Fruit fly (Drosophila melanogaster) whole organism, prepupa: ENCODE measurements around the gene SmD2.

ENCODE experiments used
- Blimp-1 ChIP-seq: fragments of 200-800 bp; sonication (Bioruptor generic); optimal IDR thresholded peaks from 3 replicates; lab custom pipeline; 2017; ENCODE audit warnings: missing biosample characterization, missing genetic modification characterization, mild to moderate bottlenecking, moderate library complexity, missing genetic modification reagents
- CG10631 ChIP-seq: fragments of 200-800 bp; sonication (Bioruptor generic); optimal IDR thresholded peaks from 2 replicates; lab custom pipeline; 2016; ENCODE audit warnings: missing biosample characterization, missing genetic modification characterization
- CG11762 ChIP-seq: fragments of 200-800 bp; sonication (Bioruptor generic); optimal IDR thresholded peaks from 3 replicates; lab custom pipeline; 2016; ENCODE audit warnings: missing biosample characterization, missing genetic modification characterization; ENCODE audit not compliant: insufficient read depth
- CG11902 ChIP-seq: fragments of 200-800 bp; sonication (Bioruptor generic); optimal IDR thresholded peaks from 3 replicates; lab custom pipeline; 2016; ENCODE audit warnings: missing biosample characterization, missing genetic modification characterization
- CG15336 ChIP-seq: fragments of 200-800 bp; sonication (Bioruptor generic); IDR thresholded peaks from 2 replicates; pipeline ENCODE4 v1.3.6; 2022; ENCODE audit warnings: missing biosample characterization, missing genetic modification characterization
- CG16779 ChIP-seq: fragments of 200-800 bp; sonication (Bioruptor generic); optimal IDR thresholded peaks from 3 replicates; lab custom pipeline; 2017; ENCODE audit warnings: missing biosample characterization, mild to moderate bottlenecking, missing genetic modification characterization
- CG31627 ChIP-seq: fragments of 200-800 bp; sonication (Bioruptor generic); optimal IDR thresholded peaks from 3 replicates; lab custom pipeline; 2016; ENCODE audit warnings: missing biosample characterization, missing genetic modification characterization
- CG32006 ChIP-seq: fragments of 200-800 bp; sonication (Bioruptor generic); optimal IDR thresholded peaks from 3 replicates; lab custom pipeline; 2017; ENCODE audit warnings: missing biosample characterization, mild to moderate bottlenecking, missing genetic modification characterization
- CG34406 ChIP-seq: fragments of 200-800 bp; sonication (Bioruptor generic); optimal IDR thresholded peaks from 3 replicates; lab custom pipeline; 2016; ENCODE audit warnings: missing biosample characterization, missing genetic modification characterization
- CG3919 ChIP-seq: fragments of 200-800 bp; sonication (Bioruptor generic); optimal IDR thresholded peaks from 3 replicates; lab custom pipeline; 2016; ENCODE audit warnings: missing biosample characterization, missing genetic modification characterization
- CG6163 ChIP-seq: fragments of 200-800 bp; sonication (Bioruptor generic); IDR thresholded peaks from 3 replicates; pipeline ENCODE4 v1.3.6; 2022; ENCODE audit warnings: missing biosample characterization, missing genetic modification characterization
- CG6276 ChIP-seq: fragments of 200-800 bp; sonication (Bioruptor generic); optimal IDR thresholded peaks from 2 replicates; lab custom pipeline; 2017; ENCODE audit warnings: missing biosample characterization, mild to moderate bottlenecking, missing genetic modification characterization
- CG6808 ChIP-seq: fragments of 200-800 bp; sonication (Bioruptor generic); optimal IDR thresholded peaks from 3 replicates; lab custom pipeline; 2017; ENCODE audit warnings: missing biosample characterization, missing genetic modification characterization, mild to moderate bottlenecking, moderate library complexity, missing genetic modification reagents
- CG8119 ChIP-seq: fragments of 200-800 bp; sonication (Bioruptor generic); IDR thresholded peaks from 3 replicates; pipeline ENCODE4 v1.3.6; 2022; ENCODE audit warnings: missing biosample characterization, missing genetic modification characterization
- CG8319 ChIP-seq: fragments of 200-800 bp; sonication (Bioruptor generic); optimal IDR thresholded peaks from 3 replicates; lab custom pipeline; 2016; ENCODE audit warnings: missing biosample characterization, missing genetic modification characterization
- CG8632 ChIP-seq: fragments of 200-800 bp; sonication (Bioruptor generic); optimal IDR thresholded peaks from 3 replicates; lab custom pipeline; 2016; ENCODE audit warnings: missing biosample characterization, missing genetic modification characterization
- CG9139 ChIP-seq: fragments of 200-800 bp; sonication (Bioruptor generic); optimal IDR thresholded peaks from 3 replicates; lab custom pipeline; 2017; ENCODE audit warnings: missing biosample characterization, mild to moderate bottlenecking, missing genetic modification characterization
- Eip75B ChIP-seq: fragments of 200-800 bp; sonication (Bioruptor generic); optimal IDR thresholded peaks from 3 replicates; lab custom pipeline; 2016; ENCODE audit warnings: missing biosample characterization, missing genetic modification characterization
- Eip78C ChIP-seq: fragments of 200-800 bp; sonication (Bioruptor generic); peaks from one replicate; lab custom pipeline; 2016; ENCODE audit warnings: missing biosample characterization, missing genetic modification characterization
- Eip93F ChIP-seq: fragments of 200-800 bp; sonication (Bioruptor generic); optimal IDR thresholded peaks from 2 replicates; lab custom pipeline; 2016; ENCODE audit warnings: missing biosample characterization, mild to moderate bottlenecking, missing genetic modification characterization
- Ets21C ChIP-seq: fragments of 200-800 bp; sonication (Bioruptor generic); optimal IDR thresholded peaks from 3 replicates; lab custom pipeline; 2016; ENCODE audit warnings: missing biosample characterization, missing genetic modification characterization
- Hr39 ChIP-seq: fragments of 200-800 bp; sonication (Bioruptor generic); optimal IDR thresholded peaks from 2 replicates; lab custom pipeline; 2016; ENCODE audit warnings: missing biosample characterization, missing genetic modification characterization
- Hr4 ChIP-seq: fragments of 200-800 bp; sonication (Bioruptor generic); optimal IDR thresholded peaks from 3 replicates; lab custom pipeline; 2016; ENCODE audit warnings: missing biosample characterization, missing genetic modification characterization
- Lpt ChIP-seq: fragments of 200-800 bp; sonication (Bioruptor generic); optimal IDR thresholded peaks from 3 replicates; lab custom pipeline; 2016; ENCODE audit warnings: missing biosample characterization, missing genetic modification characterization
- Sox102F ChIP-seq: fragments of 200-800 bp; sonication (Bioruptor generic); optimal IDR thresholded peaks from 2 replicates; lab custom pipeline; 2016; ENCODE audit warnings: missing biosample characterization, mild to moderate bottlenecking, missing genetic modification characterization
- Sox15 ChIP-seq: fragments of 200-800 bp; sonication (Bioruptor generic); optimal IDR thresholded peaks from 3 replicates; lab custom pipeline; 2016; ENCODE audit warnings: missing biosample characterization, missing genetic modification characterization
- achi ChIP-seq: fragments of 200-800 bp; sonication (Bioruptor generic); optimal IDR thresholded peaks from 3 replicates; lab custom pipeline; 2016; ENCODE audit warnings: missing biosample characterization, missing genetic modification characterization
- acj6 ChIP-seq: fragments of 200-800 bp; sonication (Bioruptor generic); optimal IDR thresholded peaks from 3 replicates; lab custom pipeline; 2016; ENCODE audit warnings: missing biosample characterization, missing genetic modification characterization
- dac ChIP-seq: fragments of 200-800 bp; sonication (Bioruptor generic); optimal IDR thresholded peaks from 2 replicates; lab custom pipeline; 2017; ENCODE audit warnings: missing biosample characterization, mild to moderate bottlenecking, missing genetic modification characterization
- dsx ChIP-seq: fragments of 200-800 bp; optimal IDR thresholded peaks from 3 replicates; lab custom pipeline; 2019; ENCODE audit warnings: missing biosample characterization, mild to moderate bottlenecking, missing genetic modification characterization, moderate library complexity; ENCODE audit not compliant: poor library complexity, severe bottlenecking
- eg ChIP-seq: fragments of 200-800 bp; sonication (Bioruptor generic); IDR thresholded peaks from 3 replicates; pipeline ENCODE4 v1.3.6; 2022; ENCODE audit warnings: missing biosample characterization, missing genetic modification characterization
- esn ChIP-seq: fragments of 200-800 bp; sonication (Bioruptor generic); optimal IDR thresholded peaks from 2 replicates; lab custom pipeline; 2016; ENCODE audit warnings: missing biosample characterization, mild to moderate bottlenecking, missing genetic modification characterization, moderate library complexity
- fd85E ChIP-seq: fragments of 200-800 bp; sonication (Bioruptor generic); optimal IDR thresholded peaks from 3 replicates; lab custom pipeline; 2016; ENCODE audit warnings: missing biosample characterization, missing genetic modification characterization
- fkh ChIP-seq: fragments of 200-800 bp; sonication (Bioruptor generic); optimal IDR thresholded peaks from 3 replicates; lab custom pipeline; 2017; ENCODE audit warnings: missing biosample characterization, mild to moderate bottlenecking, missing genetic modification characterization, moderate library complexity
- lz ChIP-seq: fragments of 200-800 bp; sonication (Bioruptor generic); optimal IDR thresholded peaks from 3 replicates; lab custom pipeline; 2016; ENCODE audit warnings: missing biosample characterization, missing genetic modification characterization
- ss ChIP-seq, 2 experiments: fragments of 200-800 bp; sonication (Bioruptor generic); optimal IDR thresholded peaks; 2 replicates in 1 of 2; 3 replicates in 1 of 2; lab custom pipeline; 2017 to 2018; ENCODE audit warnings: mild to moderate bottlenecking in 2 of 2, missing biosample characterization in 2 of 2, missing genetic modification characterization in 2 of 2, moderate library complexity in 1 of 2
- topi ChIP-seq: fragments of 200-800 bp; sonication (Bioruptor generic); optimal IDR thresholded peaks from 3 replicates; lab custom pipeline; 2016; ENCODE audit warnings: missing biosample characterization, missing genetic modification characterization
- vri ChIP-seq: fragments of 200-800 bp; sonication (Bioruptor generic); optimal IDR thresholded peaks from 3 replicates; lab custom pipeline; 2016; ENCODE audit warnings: missing biosample characterization, mild to moderate bottlenecking, missing genetic modification characterization

SmD2 gene

DNA sequence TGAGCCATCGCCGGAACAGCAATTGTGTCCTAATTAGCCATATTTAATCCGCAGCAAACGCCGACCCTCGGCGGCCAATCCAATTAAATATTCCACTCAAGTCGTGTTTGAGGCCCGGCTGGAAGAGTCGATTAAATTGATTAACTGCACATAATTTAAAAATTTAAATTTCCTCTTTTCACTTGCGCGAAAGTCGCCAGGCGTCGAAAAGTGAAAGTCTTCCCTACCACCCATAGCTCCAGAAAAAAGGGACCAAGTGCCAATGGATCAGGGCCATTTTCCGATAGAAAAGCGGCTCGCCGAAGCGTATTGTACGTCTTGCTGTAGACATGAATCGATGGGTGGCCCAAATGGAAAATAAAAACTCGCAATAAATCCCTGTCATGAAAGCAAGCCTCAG, 8.3 kb downstream of the SmD2 start:
- TF ChIP-seq CG16779 (tag; lab: Kevin White, UChicago): no peak
- no peak for TF ChIP-seq CG11902 (GFP tag; lab: Kevin White, UChicago)
- no peak for TF ChIP-seq CG6163
- no peak for TF ChIP-seq Hr39 (GFP tag; lab: Kevin White, UChicago)
- no peak for TF ChIP-seq Eip93F (GFP tag; lab: Kevin White, UChicago)
- no peak for TF ChIP-seq CG8319 (GFP tag; lab: Kevin White, UChicago)
- no peak for TF ChIP-seq CG8119 (GFP tag; lab: Robert Waterston, UW)
- TF ChIP-seq CG6808 (GFP tag; lab: Kevin White, UChicago): no peak
- no peak for TF ChIP-seq topi (GFP tag; lab: Kevin White, UChicago)
- no peak for TF ChIP-seq CG31627 (GFP tag; lab: Kevin White, UChicago)
- no peak for TF ChIP-seq fkh (GFP tag; lab: Kevin White, UChicago)
- no peak for TF ChIP-seq CG32006 (GFP tag; lab: Kevin White, UChicago)
- no peak for TF ChIP-seq CG6276 (GFP tag; lab: Kevin White, UChicago)
- no peak for TF ChIP-seq lz (GFP tag; lab: Kevin White, UChicago)
- TF ChIP-seq acj6 (GFP tag; lab: Kevin White, UChicago): no peak

DNA sequence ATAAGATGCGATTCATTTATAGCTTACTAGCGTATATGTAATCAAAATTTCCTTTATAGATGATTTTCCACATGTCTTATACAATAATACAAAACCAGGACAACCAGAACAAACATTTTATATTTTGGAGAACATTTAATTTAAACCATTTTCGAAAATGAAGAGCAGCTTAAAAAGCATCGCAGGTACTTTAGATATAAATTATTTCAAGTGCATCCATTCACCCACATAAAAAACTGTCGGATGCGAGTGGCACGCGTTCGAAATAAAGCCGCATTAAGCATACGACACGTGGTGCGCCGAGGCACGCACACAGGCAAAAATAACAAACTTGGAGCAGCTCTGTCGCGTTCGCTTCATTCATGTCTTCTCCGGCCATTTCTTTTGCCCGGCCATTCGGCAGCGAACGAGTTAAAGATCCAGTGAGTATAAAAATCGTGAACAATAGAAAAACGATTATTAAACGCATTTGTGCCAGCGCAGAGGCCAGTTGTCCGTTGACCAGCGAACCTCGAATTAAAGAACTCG, 10.7 kb downstream of the SmD2 start, which contains the start of gene Osi19:
Gene Osi19 (plus strand): TSS at position 457 of the 528 bp plus-strand sequence.
- TF ChIP-seq Eip75B (GFP tag; lab: Kevin White, UChicago) (no peak), dsx (GFP tag; lab: Kevin White, UChicago) (no peak), eg (no peak), Sox102F (GFP tag; lab: Kevin White, UChicago) (no peak), vri (GFP tag; lab: Kevin White, UChicago) (no peak), CG6808 (GFP tag; lab: Kevin White, UChicago) (no peak)

DNA sequence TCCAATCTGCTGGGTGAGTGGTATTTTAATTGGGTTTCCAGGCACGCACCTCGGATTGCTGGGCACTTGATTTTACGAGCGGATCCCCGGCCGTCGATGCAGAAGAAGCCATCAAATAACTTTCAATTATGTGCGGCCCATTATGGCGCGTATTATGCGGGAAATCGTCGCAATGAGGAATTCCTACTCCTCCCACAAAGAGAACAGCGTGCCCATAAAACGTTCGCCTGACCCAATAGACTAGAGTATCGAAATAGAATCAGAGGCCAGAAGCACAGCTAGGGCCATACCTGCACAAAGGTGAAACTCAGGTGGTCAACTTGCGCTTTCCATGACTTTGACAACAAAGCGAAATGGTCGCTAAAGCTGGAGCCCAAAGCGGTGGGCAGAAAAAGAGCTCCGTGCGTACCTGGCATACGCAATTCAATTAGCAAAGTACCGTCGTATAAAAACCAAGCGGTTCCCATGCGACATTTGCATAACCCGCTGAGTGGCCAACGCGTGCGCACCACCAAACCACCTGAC, 15.9 kb downstream of the SmD2 start, which contains the start of gene Osi18:
Gene Osi18 (plus strand): TSS at position 475 of the 525 bp plus-strand sequence.
- TF ChIP-seq Sox102F (GFP tag; lab: Kevin White, UChicago): no peak

DNA sequence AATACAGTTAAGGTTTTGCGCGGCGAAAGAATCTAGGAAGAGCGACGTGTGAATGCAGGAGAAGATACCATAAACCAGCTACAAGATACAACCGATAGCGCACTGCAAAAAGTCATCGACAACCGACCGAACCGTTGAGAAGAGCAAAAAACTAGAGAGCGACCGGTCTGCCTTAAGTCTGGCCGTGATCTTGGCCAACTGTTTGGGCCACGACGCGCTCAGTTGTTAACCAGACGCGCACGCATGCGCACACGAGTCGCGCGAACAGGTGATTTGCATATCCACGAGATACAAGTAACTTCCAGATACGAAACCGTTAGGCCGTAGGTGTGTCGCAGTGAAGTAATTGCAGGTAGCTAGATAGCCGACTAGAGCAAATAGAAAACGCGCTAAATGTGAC, 30.6 kb downstream of the SmD2 start:
- TF ChIP-seq Blimp-1 (GFP tag; lab: Kevin White, UChicago) (no peak), CG15336 (GFP tag; lab: Robert Waterston, UW) (no peak), Lpt (GFP tag; lab: Kevin White, UChicago) (no peak), Sox102F (GFP tag; lab: Kevin White, UChicago) (no peak), dac (GFP tag; lab: Kevin White, UChicago) (no peak), CG34406 (no peak), CG8632 (GFP tag; lab: Kevin White, UChicago) (no peak), eg (peak; percentile 38; the same call in 1 of the 3 replicates), CG10631 (GFP tag; lab: Kevin White, UChicago) (no peak), esn (GFP tag; lab: Kevin White, UChicago) (no peak), CG11762 (GFP tag; lab: Kevin White, UChicago) (no peak), CG8119 (GFP tag; lab: Robert Waterston, UW) (0 out of 3 replicates have a peak, but pooled peaks have one; percentile 21), CG3919 (no peak), ss (GFP tag; optimal IDR thresholded peaks at IDR 0.05; lab: Kevin White, UChicago) (peak in 1 of 2 experiments; percentile 66), CG9139 (GFP tag; lab: Kevin White, UChicago) (no peak), Sox15 (no peak), Eip93F (GFP tag; lab: Kevin White, UChicago) (no peak), Eip78C (GFP tag; lab: Kevin White, UChicago) (peak; percentile 55), CG6808 (GFP tag; lab: Kevin White, UChicago) (no peak), fkh (GFP tag; lab: Kevin White, UChicago) (no peak), CG32006 (GFP tag; lab: Kevin White, UChicago) (no peak), fd85E (no peak), Hr4 (GFP tag; lab: Kevin White, UChicago) (no peak), Hr39 (GFP tag; lab: Kevin White, UChicago) (no peak), achi (GFP tag; lab: Kevin White, UChicago) (no peak), Ets21C (GFP tag; lab: Kevin White, UChicago) (no peak)
